Comparison of ENCODE assay signal across 5 fruit fly cellular contexts in the genomic region with DNA sequence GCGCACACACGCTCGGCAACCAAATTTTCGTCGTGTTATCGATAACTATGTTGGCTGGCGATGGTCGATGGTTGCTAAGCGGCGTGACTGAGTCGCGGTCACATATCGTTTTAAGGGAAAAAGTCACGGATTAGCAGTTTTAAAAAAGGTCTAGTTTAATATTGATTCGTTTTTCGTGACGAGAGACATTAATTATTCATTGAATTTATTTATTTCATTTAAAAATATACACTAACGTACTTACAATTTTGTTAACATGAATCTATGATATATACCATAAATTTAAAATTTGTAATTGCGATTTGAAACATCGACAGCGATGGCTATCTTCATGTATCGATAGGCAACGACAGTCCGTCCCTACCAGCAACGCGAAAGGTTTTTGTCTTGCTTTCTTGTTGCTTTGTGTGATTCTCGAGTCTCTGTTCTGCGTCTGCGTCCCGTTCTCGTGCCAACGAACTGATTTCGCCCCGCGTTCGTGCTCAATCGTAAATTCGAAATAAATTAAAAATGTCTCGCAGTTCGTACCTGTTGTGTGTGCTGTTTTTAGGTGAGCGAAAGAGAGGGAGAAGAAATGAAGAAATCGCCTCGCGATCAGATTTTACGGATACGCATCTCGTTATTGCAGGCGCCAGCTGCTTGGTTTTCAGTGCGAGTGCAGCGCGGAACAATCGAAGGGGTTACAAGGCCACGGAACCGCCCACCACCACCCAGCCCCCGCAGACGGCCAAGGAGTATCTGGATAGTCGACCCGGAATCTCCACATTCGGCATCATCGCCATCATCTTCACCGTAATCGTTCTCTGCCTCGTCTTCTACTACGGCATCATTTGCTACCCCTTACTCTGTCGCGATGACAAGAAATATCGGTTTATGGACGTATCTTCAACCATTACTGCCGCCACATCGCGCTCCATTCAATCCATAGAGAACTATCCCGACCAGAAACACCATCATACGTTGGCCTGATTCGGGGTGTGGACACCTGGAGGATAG.
TF ChIP-seq lines count a peak whose summit lies in the region.

Gene Hyls1, minus strand, starts transcription at position 44 of the 996 bp plus-strand sequence.
Gene chif, minus strand, starts transcription at position 44 of the 996 bp plus-strand sequence.
Gene CG4455, plus strand, starts transcription at position 350 of the 996 bp plus-strand sequence.

- TF ChIP-seq CTCF in whole organism, embryonic (GFP tag; optimal IDR thresholded peaks at IDR 0.05; lab: Kevin White, UChicago): peak; percentile 10

TF ChIP-seq in whole organism, adult, 20 proteins besides CTCF, POLR2A, EP300 and RAD21 (continues in another document):
- TF ChIP-seq kay (GFP tag; lab: Kevin White, UChicago; ENCODE audit: borderline replicate concordance) (peak; percentile 91), toe (GFP tag; optimal IDR thresholded peaks at IDR 0.05; lab: Kevin White, UChicago) (peak; percentile 61), tj (GFP tag; optimal IDR thresholded peaks at IDR 0.05; lab: Kevin White, UChicago) (peak; percentile 7), Clk (GFP tag; optimal IDR thresholded peaks at IDR 0.05; lab: Kevin White, UChicago) (no peak), pad (GFP tag; optimal IDR thresholded peaks at IDR 0.05; lab: Kevin White, UChicago) (peak; percentile 1), Crg-1 (GFP tag; optimal IDR thresholded peaks at IDR 0.05; lab: Kevin White, UChicago) (peak; percentile 39), CG11617 (GFP tag; optimal IDR thresholded peaks at IDR 0.05; lab: Kevin White, UChicago) (peak; percentile 40), cnc (optimal IDR thresholded peaks at IDR 0.05; lab: Kevin White, UChicago) (no peak), CG5204 (GFP tag; optimal IDR thresholded peaks at IDR 0.05; lab: Kevin White, UChicago) (no peak), Hr96 (GFP tag; optimal IDR thresholded peaks at IDR 0.05; lab: Kevin White, UChicago) (no peak), CG7101 (tag; optimal IDR thresholded peaks at IDR 0.05; lab: Kevin White, UChicago) (peak; percentile 20), CG33017 (tag; optimal IDR thresholded peaks at IDR 0.05; lab: Kevin White, UChicago) (no peak), ovo (GFP tag; optimal IDR thresholded peaks at IDR 0.05; lab: Kevin White, UChicago) (no peak), CG12768 (GFP tag; optimal IDR thresholded peaks at IDR 0.05; lab: Kevin White, UChicago) (peak; percentile 30), cic (GFP tag; optimal IDR thresholded peaks at IDR 0.05; lab: Kevin White, UChicago) (no peak)

TF ChIP-seq in whole organism, embryonic, 481 proteins besides CTCF, POLR2A, EP300 and RAD21 (continues in another document):
- peak; percentile 54; the same call in 1 of the 3 replicates for TF ChIP-seq zen2 (GFP tag; IDR thresholded peaks at IDR 0.05; lab: Robert Waterston, UW; ENCODE audit: partially characterized antibody)
- TF ChIP-seq corto (GFP tag; optimal IDR thresholded peaks at IDR 0.05; lab: Kevin White, UChicago): peak; percentile 73
- TF ChIP-seq CG12104 (GFP tag; optimal IDR thresholded peaks at IDR 0.05; lab: Kevin White, UChicago): peak; percentile 38
- peak; percentile 2 for TF ChIP-seq CG12942 (GFP tag; optimal IDR thresholded peaks at IDR 0.05; lab: Kevin White, UChicago)
- peak in 1 of 2 experiments; percentile 66 for TF ChIP-seq eve (GFP tag; optimal IDR thresholded peaks at IDR 0.05; lab: Kevin White, UChicago)
- no peak for TF ChIP-seq CG17912 (GFP tag; optimal IDR thresholded peaks at IDR 0.05; lab: Kevin White, UChicago)
- TF ChIP-seq Trl (optimal IDR thresholded peaks at IDR 0.05; lab: Kevin White, UChicago): no peak
- TF ChIP-seq Trl (GFP tag; optimal IDR thresholded peaks at IDR 0.05; lab: Kevin White, UChicago): no peak
- TF ChIP-seq chif (GFP tag; optimal IDR thresholded peaks at IDR 0.05; lab: Kevin White, UChicago): peak; percentile 4 to 26
- peak; percentile 64 for TF ChIP-seq Nf-YC (tag; optimal IDR thresholded peaks at IDR 0.05; lab: Kevin White, UChicago)
- TF ChIP-seq ci (GFP tag; IDR thresholded peaks at IDR 0.05; lab: Robert Waterston, UW): peak; percentile 42; the same call in 1 of the 3 replicates
- TF ChIP-seq CG2116 (GFP tag; optimal IDR thresholded peaks at IDR 0.05; lab: Kevin White, UChicago): peak; percentile 88
- peak; percentile 32 for TF ChIP-seq CG11723 (GFP tag; optimal IDR thresholded peaks at IDR 0.05; lab: Kevin White, UChicago)
- peak; percentile 73 for TF ChIP-seq CG2712 (tag; optimal IDR thresholded peaks at IDR 0.05; lab: Kevin White, UChicago)
- peak; percentile 67 for TF ChIP-seq Rfx (GFP tag; IDR thresholded peaks at IDR 0.05; lab: Robert Waterston, UW)

TF ChIP-seq in whole organism, prepupa, 60 proteins besides CTCF, POLR2A, EP300 and RAD21 (continues in another document):
- TF ChIP-seq vri (GFP tag; optimal IDR thresholded peaks at IDR 0.05; lab: Kevin White, UChicago): no peak
- peak; percentile 35 for TF ChIP-seq Ets96B (tag; optimal IDR thresholded peaks at IDR 0.05; lab: Kevin White, UChicago)
- TF ChIP-seq esn (GFP tag; optimal IDR thresholded peaks at IDR 0.05; lab: Kevin White, UChicago): peak; percentile 42
- TF ChIP-seq CG8632 (GFP tag; optimal IDR thresholded peaks at IDR 0.05; lab: Kevin White, UChicago): no peak
- TF ChIP-seq Eip93F (GFP tag; optimal IDR thresholded peaks at IDR 0.05; lab: Kevin White, UChicago): peak; percentile 33
- TF ChIP-seq CG8119 (GFP tag; IDR thresholded peaks at IDR 0.05; lab: Robert Waterston, UW): no peak
- peak; percentile 24 for TF ChIP-seq CG31627 (GFP tag; optimal IDR thresholded peaks at IDR 0.05; lab: Kevin White, UChicago)
- peak; percentile 34; the same call in 1 of the 3 replicates for TF ChIP-seq CG6163 (GFP tag; IDR thresholded peaks at IDR 0.05; lab: Robert Waterston, UW)
- peak; percentile 31 for TF ChIP-seq acj6 (GFP tag; optimal IDR thresholded peaks at IDR 0.05; lab: Kevin White, UChicago)
- no peak for TF ChIP-seq CG6854 (GFP tag; optimal IDR thresholded peaks at IDR 0.05; lab: Kevin White, UChicago)
- TF ChIP-seq Hr38 (GFP tag; optimal IDR thresholded peaks at IDR 0.05; lab: Kevin White, UChicago): no peak
- no peak for TF ChIP-seq Eip75B (GFP tag; optimal IDR thresholded peaks at IDR 0.05; lab: Kevin White, UChicago)
- TF ChIP-seq Hr39 (GFP tag; optimal IDR thresholded peaks at IDR 0.05; lab: Kevin White, UChicago): no peak
- TF ChIP-seq CG6276 (GFP tag; optimal IDR thresholded peaks at IDR 0.05; lab: Kevin White, UChicago): no peak
- TF ChIP-seq CG34406 (GFP tag; optimal IDR thresholded peaks at IDR 0.05; lab: Kevin White, UChicago): peak; percentile 6
- peak; percentile 46 for TF ChIP-seq achi (GFP tag; optimal IDR thresholded peaks at IDR 0.05; lab: Kevin White, UChicago)

TF ChIP-seq in whole organism, pupa, 21 proteins besides CTCF, POLR2A, EP300 and RAD21 (continues in another document):
- TF ChIP-seq CG8159 (tag; optimal IDR thresholded peaks at IDR 0.05; lab: Kevin White, UChicago): peak; percentile 19
- no peak for TF ChIP-seq gl (tag; optimal IDR thresholded peaks at IDR 0.05; lab: Kevin White, UChicago)
- peak; percentile 9 for TF ChIP-seq Pif1A (GFP tag; optimal IDR thresholded peaks at IDR 0.05; lab: Kevin White, UChicago)
- peak; percentile 71 for TF ChIP-seq EcR (GFP tag; optimal IDR thresholded peaks at IDR 0.05; lab: Kevin White, UChicago)
- TF ChIP-seq CG13204 (GFP tag; optimal IDR thresholded peaks at IDR 0.05; lab: Kevin White, UChicago): no peak
- no peak for TF ChIP-seq fd96Ca (GFP tag; IDR thresholded peaks at IDR 0.05; lab: Robert Waterston, UW)
- no peak for TF ChIP-seq CG8301 (tag; optimal IDR thresholded peaks at IDR 0.05; lab: Kevin White, UChicago)
- TF ChIP-seq Ets98B (GFP tag; IDR thresholded peaks at IDR 0.05; lab: Robert Waterston, UW): no peak
- TF ChIP-seq D1 (tag; optimal IDR thresholded peaks at IDR 0.05; lab: Kevin White, UChicago): no peak
- TF ChIP-seq CG10348 (GFP tag; IDR thresholded peaks at IDR 0.05; lab: Robert Waterston, UW): no peak
- TF ChIP-seq CG15710 (tag; optimal IDR thresholded peaks at IDR 0.05; lab: Kevin White, UChicago): peak; percentile 25
- TF ChIP-seq CG32121 (GFP tag; IDR thresholded peaks at IDR 0.05; lab: Robert Waterston, UW): no peak
- TF ChIP-seq rn (GFP tag; IDR thresholded peaks at IDR 0.05; lab: Robert Waterston, UW): no peak
- no peak for TF ChIP-seq CG14655 (GFP tag; optimal IDR thresholded peaks at IDR 0.05; lab: Kevin White, UChicago)
- TF ChIP-seq CG9948 (tag; optimal IDR thresholded peaks at IDR 0.05; lab: Kevin White, UChicago): no peak
- TF ChIP-seq Snoo (tag; optimal IDR thresholded peaks at IDR 0.05; lab: Kevin White, UChicago): peak; percentile 22
- no peak for TF ChIP-seq Pif1B (GFP tag; optimal IDR thresholded peaks at IDR 0.05; lab: Kevin White, UChicago)
- TF ChIP-seq CG4496 (GFP tag; IDR thresholded peaks at IDR 0.05; lab: Robert Waterston, UW): no peak; the same call in 2 of the 3 replicates
- no peak for TF ChIP-seq CG17806 (tag; optimal IDR thresholded peaks at IDR 0.05; lab: Kevin White, UChicago)

TF ChIP-seq in whole organism, wandering third instar larva, 38 proteins besides CTCF, POLR2A, EP300 and RAD21 (continues in another document):
- no peak for TF ChIP-seq Myc (optimal IDR thresholded peaks at IDR 0.05; lab: Kevin White, UChicago)
- peak; percentile 28 for TF ChIP-seq Hr83 (GFP tag; optimal IDR thresholded peaks at IDR 0.05; lab: Kevin White, UChicago; ENCODE audit: poor library complexity, severe bottlenecking)
- no peak for TF ChIP-seq ey (GFP tag; optimal IDR thresholded peaks at IDR 0.05; lab: Kevin White, UChicago)
- TF ChIP-seq Sp1 (GFP tag; optimal IDR thresholded peaks at IDR 0.05; lab: Kevin White, UChicago): peak; percentile 58
- TF ChIP-seq GATAd (GFP tag; optimal IDR thresholded peaks at IDR 0.05; lab: Kevin White, UChicago): no peak
- peak; percentile 69 for TF ChIP-seq HLH106 (tag; optimal IDR thresholded peaks at IDR 0.05; lab: Kevin White, UChicago)
- TF ChIP-seq Dif (GFP tag; optimal IDR thresholded peaks at IDR 0.05; lab: Kevin White, UChicago; ENCODE audit: partially characterized antibody): no peak
- no peak for TF ChIP-seq br (GFP tag; optimal IDR thresholded peaks at IDR 0.05; lab: Kevin White, UChicago)
- TF ChIP-seq h (GFP tag; optimal IDR thresholded peaks at IDR 0.05; lab: Kevin White, UChicago): peak; percentile 36
- TF ChIP-seq dl (GFP tag; optimal IDR thresholded peaks at IDR 0.05; lab: Kevin White, UChicago; ENCODE audit: insufficient read depth in 1 of 2, partially characterized antibody in 2 of 2): no peak
- TF ChIP-seq sage (GFP tag; optimal IDR thresholded peaks at IDR 0.05; lab: Kevin White, UChicago): peak; percentile 46
- peak in 1 of 2 experiments; percentile 55 for TF ChIP-seq foxo (GFP tag; optimal IDR thresholded peaks at IDR 0.05; lab: Kevin White, UChicago)
- TF ChIP-seq Jra (GFP tag; optimal IDR thresholded peaks at IDR 0.05; lab: Kevin White, UChicago): no peak
- TF ChIP-seq lola (GFP tag; optimal IDR thresholded peaks at IDR 0.05; lab: Kevin White, UChicago): no peak
- peak; percentile 37 for TF ChIP-seq dmrt93B (GFP tag; optimal IDR thresholded peaks at IDR 0.05; lab: Kevin White, UChicago)
- no peak for TF ChIP-seq dsf (GFP tag; optimal IDR thresholded peaks at IDR 0.05; lab: Kevin White, UChicago; ENCODE audit: borderline replicate concordance)
- TF ChIP-seq CG32264 (GFP tag; optimal IDR thresholded peaks at IDR 0.05; lab: Kevin White, UChicago): no peak
- TF ChIP-seq Hr78 (GFP tag; optimal IDR thresholded peaks at IDR 0.05; lab: Kevin White, UChicago): no peak
- no peak for TF ChIP-seq pan (optimal IDR thresholded peaks at IDR 0.05; lab: Kevin White, UChicago)
